Worm (Caenorhabditis elegans) whole organism, L3 larva: Measurements from ENCODE around the gene R160.4.
A peak's percentile ranks its signal among the peaks of the same experiment; 100 is the strongest.

Experiments used
- ceh-9 ChIP-seq: sonication (generic microtip); optimal IDR thresholded peaks from 2 replicates; lab custom pipeline; 2018; ENCODE audit warnings: missing biosample characterization, missing genetic modification characterization
- elt-3 ChIP-seq, 3 experiments: fragments of 150-350 bp in 1 of 3; sonication (generic microtip) in 2 of 3; optimal IDR thresholded peaks; 2 replicates in 2 of 3; 4 replicates in 1 of 3; lab custom pipeline; 2014 to 2017; ENCODE audit warnings: missing biosample characterization in 3 of 3, missing genetic modification characterization in 3 of 3
- hmg-11 ChIP-seq: sonication (generic microtip); optimal IDR thresholded peaks from 2 replicates; lab custom pipeline; 2016; ENCODE audit warnings: missing genetic modification characterization, missing compliant biosample characterization
- mdl-1 ChIP-seq: fragments of 150-350 bp; optimal IDR thresholded peaks from 2 replicates; lab custom pipeline; 2014; ENCODE audit warnings: missing biosample characterization, missing genetic modification characterization
- nhr-12 ChIP-seq: fragments of 150-350 bp; optimal IDR thresholded peaks from 2 replicates; lab custom pipeline; 2014; ENCODE audit warnings: missing biosample characterization, missing genetic modification characterization
- nhr-28 ChIP-seq: fragments of 150-350 bp; optimal IDR thresholded peaks from 2 replicates; lab custom pipeline; 2014; ENCODE audit warnings: missing biosample characterization, missing genetic modification characterization
- nhr-76 ChIP-seq: fragments of 150-350 bp; sonication (generic microtip); optimal IDR thresholded peaks from 5 replicates; lab custom pipeline; 2014; ENCODE audit warnings: missing biosample characterization, missing genetic modification characterization
- pqm-1 ChIP-seq: fragments of 150-350 bp; optimal IDR thresholded peaks from 2 replicates; lab custom pipeline; 2017; ENCODE audit warnings: missing biosample characterization, missing genetic modification characterization, inconsistent platforms
- sea-2 ChIP-seq: fragments of 150-350 bp; sonication (generic microtip); optimal IDR thresholded peaks from 4 replicates; lab custom pipeline; 2014; ENCODE audit warnings: missing biosample characterization, missing genetic modification reagents, missing genetic modification characterization
- snpc-4 ChIP-seq: fragments of 150-350 bp; optimal IDR thresholded peaks from 2 replicates; lab custom pipeline; 2014; ENCODE audit warnings: missing biosample characterization, missing genetic modification characterization
- tbx-2 ChIP-seq: sonication (generic microtip); optimal IDR thresholded peaks from 2 replicates; lab custom pipeline; 2016; ENCODE audit warnings: mild to moderate bottlenecking, missing genetic modification characterization, missing compliant biosample characterization
- unc-62 ChIP-seq: fragments of 150-350 bp; sonication (generic microtip); optimal IDR thresholded peaks from 4 replicates; lab custom pipeline; 2014; ENCODE audit warnings: missing biosample characterization, missing genetic modification reagents, missing genetic modification characterization
- zag-1 ChIP-seq: fragments of 150-350 bp; optimal IDR thresholded peaks from 2 replicates; lab custom pipeline; 2014; ENCODE audit warnings: missing biosample characterization, missing genetic modification characterization

DNA sequence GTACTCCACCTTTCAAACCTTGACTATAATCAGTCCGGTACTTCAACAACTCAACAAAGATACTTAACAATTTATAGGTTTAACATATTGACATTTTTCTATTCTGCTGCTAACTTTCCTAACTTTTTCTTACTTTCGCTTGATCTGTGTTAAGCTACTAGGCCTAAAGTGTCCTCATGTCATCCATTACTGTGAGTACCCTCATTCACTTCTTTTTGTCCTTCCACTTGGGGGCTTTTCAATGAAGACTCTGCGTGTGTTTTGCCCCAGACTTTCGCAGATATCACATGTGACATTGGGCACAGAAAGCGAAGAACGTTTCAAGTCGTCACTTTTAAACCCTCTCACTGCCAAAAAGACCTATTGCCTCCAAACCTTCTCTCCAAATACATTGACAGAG is 36.0 kb upstream of the R160.4 start:
- TF ChIP-seq nhr-12 (tag; lab: Kevin White, UChicago): no peak
- no peak for TF ChIP-seq nhr-28 (tag; lab: Kevin White, UChicago)
- no peak for TF ChIP-seq nhr-76 (tag; lab: Kevin White, UChicago)
- TF ChIP-seq ceh-9 (tag; lab: Kevin White, UChicago): no peak
- TF ChIP-seq elt-3 (tag; optimal IDR thresholded peaks at IDR 0.05; lab: Kevin White, UChicago): no peak
- TF ChIP-seq mdl-1 (tag; lab: Kevin White, UChicago): no peak
- TF ChIP-seq tbx-2: no peak
- no peak for TF ChIP-seq snpc-4 (tag; lab: Kevin White, UChicago)
- TF ChIP-seq unc-62: peak; percentile 29
- TF ChIP-seq hmg-11 (tag; lab: Kevin White, UChicago): no peak
- no peak for TF ChIP-seq pqm-1 (tag; lab: Kevin White, UChicago)
- no peak for TF ChIP-seq sea-2
- TF ChIP-seq zag-1 (tag; lab: Kevin White, UChicago): no peak
